Fruit fly (Drosophila melanogaster) whole organism, adult: ENCODE measurements around the gene Dip-C.

ENCODE experiments used
- CG11617 ChIP-seq: fragments of 200-800 bp; sonication (Bioruptor generic); optimal IDR thresholded peaks from 2 replicates; lab custom pipeline; 2017; ENCODE audit warnings: mild to moderate bottlenecking, missing biosample characterization, missing genetic modification reagents, missing genetic modification characterization
- CG12768 ChIP-seq: fragments of 200-800 bp; sonication (Bioruptor generic); optimal IDR thresholded peaks from 2 replicates; lab custom pipeline; 2017; ENCODE audit warnings: missing biosample characterization, missing genetic modification characterization, mild to moderate bottlenecking, moderate library complexity, missing genetic modification reagents
- CG14711 ChIP-seq: fragments of 200-800 bp; sonication (Bioruptor generic); optimal IDR thresholded peaks from 2 replicates; lab custom pipeline; 2018; ENCODE audit warnings: missing biosample characterization, mild to moderate bottlenecking, missing genetic modification characterization, moderate library complexity
- CG1620 ChIP-seq: fragments of 200-800 bp; sonication (Bioruptor generic); optimal IDR thresholded peaks from 2 replicates; lab custom pipeline; 2016; ENCODE audit warnings: missing biosample characterization, missing genetic modification characterization
- CG33017 ChIP-seq: fragments of 200-800 bp; sonication (Bioruptor generic); optimal IDR thresholded peaks from 2 replicates; lab custom pipeline; 2018; ENCODE audit warnings: missing biosample characterization, mild to moderate bottlenecking, missing genetic modification characterization, moderate library complexity
- CG5204 ChIP-seq: fragments of 200-800 bp; sonication (Bioruptor generic); optimal IDR thresholded peaks from 2 replicates; lab custom pipeline; 2016; ENCODE audit warnings: missing biosample characterization, missing genetic modification characterization
- CG7045 ChIP-seq: fragments of 200-800 bp; sonication (Bioruptor generic); optimal IDR thresholded peaks from 2 replicates; lab custom pipeline; 2017; ENCODE audit warnings: missing biosample characterization, mild to moderate bottlenecking, missing genetic modification characterization
- CG7101 ChIP-seq: fragments of 200-800 bp; sonication (Bioruptor generic); optimal IDR thresholded peaks from 2 replicates; lab custom pipeline; 2018; ENCODE audit warnings: missing biosample characterization, mild to moderate bottlenecking, missing genetic modification characterization, moderate library complexity
- Clk ChIP-seq: fragments of 200-800 bp; sonication (Bioruptor generic); optimal IDR thresholded peaks from 2 replicates; lab custom pipeline; 2017; ENCODE audit warnings: missing biosample characterization, missing genetic modification characterization
- Crg-1 ChIP-seq: fragments of 200-800 bp; sonication (Bioruptor generic); optimal IDR thresholded peaks from 2 replicates; lab custom pipeline; 2016; ENCODE audit warnings: missing biosample characterization, missing genetic modification characterization
- Hr96 ChIP-seq: fragments of 200-800 bp; sonication (Bioruptor generic); optimal IDR thresholded peaks from 2 replicates; lab custom pipeline; 2016; ENCODE audit warnings: missing biosample characterization, missing genetic modification characterization
- Mnt ChIP-seq: fragments of 200-800 bp; sonication (Bioruptor generic); optimal IDR thresholded peaks from 2 replicates; lab custom pipeline; 2016; ENCODE audit warnings: missing biosample characterization, mild to moderate bottlenecking, missing genetic modification characterization
- bab1 ChIP-seq: fragments of 200-800 bp; sonication (Bioruptor generic); optimal IDR thresholded peaks from 3 replicates; lab custom pipeline; 2019; ENCODE audit warnings: missing biosample characterization, mild to moderate bottlenecking, missing genetic modification characterization, moderate library complexity
- cic ChIP-seq: fragments of 200-800 bp; sonication (Bioruptor generic); optimal IDR thresholded peaks from 2 replicates; lab custom pipeline; 2017; ENCODE audit warnings: missing biosample characterization, mild to moderate bottlenecking, missing genetic modification characterization, moderate library complexity
- cnc ChIP-seq, 2 experiments: fragments of >200 bp; optimal IDR thresholded peaks; 2 replicates each; lab custom pipeline; 2017
- kay ChIP-seq: fragments of 200-800 bp; sonication (Bioruptor generic); peaks from one replicate; lab custom pipeline; 2016; ENCODE audit warnings: missing biosample characterization, missing genetic modification characterization, borderline replicate concordance
- ovo ChIP-seq: fragments of 200-800 bp; sonication (Bioruptor generic); optimal IDR thresholded peaks from 2 replicates; lab custom pipeline; 2016; ENCODE audit warnings: missing biosample characterization, missing genetic modification characterization
- pad ChIP-seq: fragments of 200-800 bp; sonication (Bioruptor generic); optimal IDR thresholded peaks from 3 replicates; lab custom pipeline; 2017; ENCODE audit warnings: missing biosample characterization, missing genetic modification characterization, mild to moderate bottlenecking, moderate library complexity, missing genetic modification reagents
- tj ChIP-seq: fragments of 200-800 bp; sonication (Bioruptor generic); optimal IDR thresholded peaks from 3 replicates; lab custom pipeline; 2017; ENCODE audit warnings: missing biosample characterization, mild to moderate bottlenecking, missing genetic modification characterization, moderate library complexity
- toe ChIP-seq: fragments of 200-800 bp; sonication (Bioruptor generic); optimal IDR thresholded peaks from 2 replicates; lab custom pipeline; 2016; ENCODE audit warnings: missing biosample characterization, missing genetic modification characterization

Gene Dip-C

DNA sequence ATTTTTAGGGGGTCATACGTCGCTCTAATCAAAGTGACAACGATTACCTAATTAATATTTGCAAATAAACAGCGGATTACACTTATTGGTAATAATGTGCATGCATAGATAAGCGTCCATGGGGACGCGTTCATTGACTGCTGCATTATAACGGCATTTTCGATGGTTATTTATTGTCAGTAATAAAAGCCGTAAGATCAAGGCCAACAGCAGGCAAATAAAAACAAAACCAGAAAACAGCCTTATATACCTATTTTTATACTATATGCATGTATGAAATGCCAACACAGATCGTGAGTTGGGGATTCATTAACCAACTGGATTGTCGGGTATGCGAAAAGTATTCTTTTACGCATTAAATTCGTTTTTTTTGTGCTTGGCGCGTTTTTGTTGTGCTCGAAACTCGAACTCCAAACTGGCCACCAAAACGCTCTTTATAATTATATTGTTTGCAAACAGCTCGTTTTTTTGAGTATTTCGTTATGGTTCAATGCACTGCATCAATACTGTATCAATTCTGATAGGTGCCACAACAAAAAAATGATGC lies 37.2 kb upstream of the Dip-C start:
- TF ChIP-seq Crg-1 (GFP tag; lab: Kevin White, UChicago) (no peak), CG7101 (tag; lab: Kevin White, UChicago) (no peak), bab1 (no peak), CG33017 (tag; lab: Kevin White, UChicago) (no peak), kay (no peak), toe (no peak), tj (GFP tag; lab: Kevin White, UChicago) (no peak), Clk (no peak), cnc (optimal IDR thresholded peaks at IDR 0.05; lab: Kevin White, UChicago) (no peak), Hr96 (GFP tag; lab: Kevin White, UChicago) (no peak), CG14711 (tag; lab: Kevin White, UChicago) (no peak), pad (GFP tag; lab: Kevin White, UChicago) (no peak), Mnt (GFP tag; lab: Kevin White, UChicago) (no peak), ovo (GFP tag; lab: Kevin White, UChicago) (no peak), CG7045 (GFP tag; lab: Kevin White, UChicago) (no peak), CG12768 (no peak), cic (GFP tag; lab: Kevin White, UChicago) (no peak)

DNA sequence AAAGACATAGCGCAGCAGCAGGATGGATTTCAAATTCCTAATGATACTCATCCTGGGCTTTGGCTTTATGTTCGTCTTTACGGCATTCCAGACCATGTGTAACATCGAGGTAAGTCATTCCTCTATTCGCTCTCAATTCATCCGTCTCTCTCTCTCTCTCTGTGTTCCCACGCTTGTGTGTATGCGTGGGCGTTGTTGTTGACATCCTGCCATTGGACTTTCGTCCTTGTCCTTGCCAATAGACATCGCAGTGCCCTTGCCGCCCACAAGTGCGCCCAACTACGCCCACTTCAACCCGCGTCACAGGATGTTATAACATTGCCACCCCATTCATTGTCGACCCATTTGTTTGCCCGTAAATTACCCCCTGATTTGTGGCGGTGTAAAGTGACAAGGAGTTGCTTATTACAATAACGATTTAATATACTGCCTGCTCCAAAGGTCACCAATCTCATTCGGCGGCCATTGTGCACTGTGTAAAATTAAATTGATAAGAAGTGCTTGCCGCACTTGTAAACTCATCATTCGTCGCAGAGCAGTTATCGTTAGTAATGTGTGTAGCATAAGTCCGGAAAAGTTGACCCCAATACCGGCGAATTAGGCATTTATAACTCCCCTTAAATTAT lies 36.2 kb upstream of the Dip-C start:
- TF ChIP-seq CG7045 (GFP tag; lab: Kevin White, UChicago), result peak; percentile 1
- no peak for TF ChIP-seq CG5204 (GFP tag; lab: Kevin White, UChicago)
- no peak for TF ChIP-seq CG33017 (tag; lab: Kevin White, UChicago)
- no peak for TF ChIP-seq bab1
- no peak for TF ChIP-seq CG14711 (tag; lab: Kevin White, UChicago)
- no peak for TF ChIP-seq kay

DNA sequence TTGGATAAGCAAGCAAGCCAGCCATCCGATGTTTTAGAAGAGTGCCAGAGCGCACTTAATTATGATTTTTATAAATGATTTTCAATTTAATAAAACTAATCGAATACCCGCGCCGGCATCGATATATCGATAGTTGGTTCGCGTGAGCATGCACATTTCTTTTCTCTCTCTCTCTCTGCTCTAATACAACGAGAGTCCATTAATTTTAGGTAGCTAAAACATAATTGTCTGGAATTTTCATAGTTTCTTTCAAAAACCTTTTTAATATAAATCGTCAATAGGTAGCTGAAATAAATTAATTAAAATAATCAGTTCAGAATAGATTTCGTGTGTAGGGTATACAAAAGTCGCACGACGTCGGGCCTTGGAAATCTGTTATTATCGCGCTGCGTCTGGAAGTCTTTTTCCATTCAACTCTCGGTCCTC lies 35.3 kb upstream of the Dip-C start, which contains the start of gene CG18549:
TSS of gene CG18549 (plus strand) at position 408 of the 426 bp plus-strand sequence.
- TF ChIP-seq toe (no peak), CG33017 (tag; lab: Kevin White, UChicago) (peak; percentile 100), Mnt (GFP tag; lab: Kevin White, UChicago) (peak; percentile 95), pad (GFP tag; lab: Kevin White, UChicago) (peak; percentile 89), CG7101 (tag; lab: Kevin White, UChicago) (peak; percentile 100), cic (GFP tag; lab: Kevin White, UChicago) (peak; percentile 98), tj (GFP tag; lab: Kevin White, UChicago) (peak; percentile 83), Clk (peak; percentile 94), cnc (optimal IDR thresholded peaks at IDR 0.05; lab: Kevin White, UChicago) (peak in 1 of 2 experiments; percentile 15), bab1 (peak; percentile 100), kay (peak; percentile 99), CG7045 (GFP tag; lab: Kevin White, UChicago) (peak; percentile 97), CG12768 (peak; percentile 99), Crg-1 (GFP tag; lab: Kevin White, UChicago) (peak; percentile 98), CG1620 (peak; percentile 97), ovo (GFP tag; lab: Kevin White, UChicago) (peak; percentile 58), Hr96 (GFP tag; lab: Kevin White, UChicago) (peak; percentile 99), CG5204 (GFP tag; lab: Kevin White, UChicago) (peak; percentile 97), CG11617 (peak; percentile 96), CG14711 (tag; lab: Kevin White, UChicago) (peak; percentile 99)

DNA sequence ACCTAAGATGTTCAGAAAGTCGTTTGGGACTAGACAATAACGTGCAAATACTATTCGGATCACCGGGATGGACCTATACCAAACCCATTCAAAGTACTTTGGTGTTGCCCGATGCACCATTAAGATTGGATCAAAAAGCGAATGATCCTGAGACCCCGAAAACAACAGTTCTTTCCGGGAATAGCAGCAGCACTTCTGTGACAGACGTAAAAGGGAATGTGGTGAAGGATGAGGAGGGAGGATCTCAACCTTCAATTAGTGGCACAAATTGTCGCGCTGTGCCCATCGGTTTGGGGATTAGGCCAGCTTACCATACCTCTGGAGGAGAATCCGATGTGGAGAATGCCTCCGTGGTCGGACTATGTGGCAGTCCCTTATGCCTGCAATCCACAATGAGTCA lies 34.8 kb upstream of the Dip-C start:
- TF ChIP-seq pad (GFP tag; lab: Kevin White, UChicago) (no peak), kay (no peak), ovo (GFP tag; lab: Kevin White, UChicago) (no peak), CG1620 (no peak), CG11617 (no peak), Mnt (GFP tag; lab: Kevin White, UChicago) (no peak), CG12768 (no peak), CG14711 (tag; lab: Kevin White, UChicago) (no peak), tj (GFP tag; lab: Kevin White, UChicago) (no peak), cnc (optimal IDR thresholded peaks at IDR 0.05; lab: Kevin White, UChicago) (no peak), CG7101 (tag; lab: Kevin White, UChicago) (no peak), CG7045 (GFP tag; lab: Kevin White, UChicago) (no peak), bab1 (no peak), CG33017 (tag; lab: Kevin White, UChicago) (no peak), cic (GFP tag; lab: Kevin White, UChicago) (no peak), CG5204 (GFP tag; lab: Kevin White, UChicago) (no peak), toe (no peak), Clk (no peak), Crg-1 (GFP tag; lab: Kevin White, UChicago) (no peak)

DNA sequence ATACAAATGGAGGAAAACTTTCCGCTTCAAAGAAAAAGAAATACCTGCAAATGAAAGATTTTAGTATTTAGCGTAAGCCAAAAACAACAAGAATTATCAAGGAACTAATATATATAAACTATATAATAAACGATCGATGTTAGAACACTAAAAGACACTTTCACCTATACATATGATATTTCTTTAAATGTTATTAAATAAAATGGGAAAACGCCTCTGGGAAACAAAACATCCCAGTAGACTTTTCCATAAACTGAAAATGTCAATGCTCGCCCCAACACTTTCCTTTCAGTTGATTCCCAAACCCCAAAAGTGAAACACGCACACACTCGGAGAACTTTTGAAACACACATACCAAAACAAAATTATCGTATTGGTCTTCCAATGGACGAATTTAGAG lies 33.8 kb upstream of the Dip-C start, which contains the start of gene vrs:
TSS of gene vrs (plus strand) at position 301 of the 400 bp plus-strand sequence.
- TF ChIP-seq CG33017 (tag; lab: Kevin White, UChicago) (no peak), CG5204 (GFP tag; lab: Kevin White, UChicago) (no peak), tj (GFP tag; lab: Kevin White, UChicago) (no peak), CG7101 (tag; lab: Kevin White, UChicago) (no peak), ovo (GFP tag; lab: Kevin White, UChicago) (no peak), kay (no peak), Clk (no peak), CG11617 (no peak), pad (GFP tag; lab: Kevin White, UChicago) (no peak), toe (no peak), bab1 (no peak), CG12768 (no peak), Mnt (GFP tag; lab: Kevin White, UChicago) (no peak), Hr96 (GFP tag; lab: Kevin White, UChicago) (no peak)
